Worm (Caenorhabditis elegans) whole organism, mixed stage, embryonic: Measurements from ENCODE around the gene ZK686.3.

Experiments
- elt-3 ChIP-seq: fragments of 150-350 bp; optimal IDR thresholded peaks from 2 replicates; lab custom pipeline; 2014; ENCODE audit warnings: missing biosample characterization, missing genetic modification characterization
- lin-13 ChIP-seq: fragments of 150-350 bp; optimal IDR thresholded peaks from 2 replicates; lab custom pipeline; 2014; ENCODE audit warnings: missing biosample characterization, missing genetic modification characterization
- lsy-2 ChIP-seq: fragments of 150-350 bp; optimal IDR thresholded peaks from 2 replicates; lab custom pipeline; 2014; ENCODE audit warnings: missing biosample characterization, missing genetic modification characterization
- unc-62 ChIP-seq: fragments of 150-350 bp; optimal IDR thresholded peaks from 2 replicates; lab custom pipeline; 2014; ENCODE audit warnings: missing biosample characterization, missing genetic modification reagents, missing genetic modification characterization

- TF ChIP-seq unc-62 (GFP tag; lab: Kevin White, UChicago) (no peak), lsy-2 (tag; lab: Kevin White, UChicago) (no peak), elt-3 (tag; lab: Kevin White, UChicago) (no peak), lin-13 (tag; lab: Kevin White, UChicago) (no peak)
Observed at ce11 chrIII:7724433-7724832, 44.4 kb downstream of the ZK686.3 start.
